Fruit fly (Drosophila melanogaster): ENCODE data around the gene Lamtor4.

Lamtor4 gene

DNA sequence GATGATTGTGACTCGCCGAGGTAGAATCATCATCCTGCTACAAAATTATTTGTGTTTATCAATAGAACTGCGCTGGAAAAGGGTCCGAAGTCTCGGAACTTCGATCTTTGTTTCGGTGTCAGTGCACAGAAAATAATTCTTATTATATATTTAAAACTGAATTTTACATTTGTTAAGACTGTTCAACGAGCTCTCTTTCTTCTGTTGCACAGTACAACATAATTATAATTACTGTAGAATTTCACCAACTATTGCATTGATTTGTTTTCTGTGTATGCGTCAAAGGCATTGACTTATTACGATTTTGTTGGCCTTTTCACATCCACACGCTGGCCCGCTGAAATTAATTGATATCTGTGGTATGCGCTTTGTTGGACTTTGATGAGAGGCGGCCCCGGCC is 33.2 kb upstream of the Lamtor4 start:
- TF ChIP-seq usp (GFP tag; optimal IDR thresholded peaks at IDR 0.05) (no peak), EcR (GFP tag; optimal IDR thresholded peaks at IDR 0.05) (no peak), pan (optimal IDR thresholded peaks at IDR 0.05) (no peak), psq (optimal IDR thresholded peaks at IDR 0.05) (no peak), Dll (optimal IDR thresholded peaks at IDR 0.05) (no peak), CG8478 (optimal IDR thresholded peaks at IDR 0.05) (no peak)

DNA sequence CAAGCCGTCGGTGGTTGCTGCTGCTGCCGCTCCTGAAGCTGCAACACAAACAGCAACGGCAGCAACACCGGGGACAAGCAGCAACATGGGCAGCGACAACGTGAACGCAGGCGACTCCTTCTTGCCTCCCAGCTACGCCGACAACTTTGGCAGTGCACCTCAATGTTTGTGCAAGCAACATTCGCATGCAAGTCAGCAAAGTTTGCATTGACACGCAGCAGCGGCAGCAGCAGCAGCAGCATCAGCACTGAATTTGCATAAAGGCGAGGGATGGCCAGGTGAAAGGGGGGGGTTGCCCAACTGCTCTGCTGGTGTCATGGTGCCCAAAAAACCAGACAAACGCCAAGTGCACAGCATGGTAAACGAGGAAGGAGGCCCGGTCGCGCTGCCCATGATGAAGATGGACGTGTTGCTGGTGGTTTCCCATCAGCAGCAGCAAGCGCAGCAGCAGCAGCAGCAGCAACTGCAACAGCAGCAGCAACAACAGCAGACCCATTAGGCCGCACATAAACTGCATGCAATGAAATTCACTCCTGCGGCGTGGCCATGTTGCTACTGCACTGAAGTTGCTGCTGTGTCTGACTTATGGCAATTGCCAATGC is 31.3 kb upstream of the Lamtor4 start:
- no peak for TF ChIP-seq usp (GFP tag; optimal IDR thresholded peaks at IDR 0.05)

DNA sequence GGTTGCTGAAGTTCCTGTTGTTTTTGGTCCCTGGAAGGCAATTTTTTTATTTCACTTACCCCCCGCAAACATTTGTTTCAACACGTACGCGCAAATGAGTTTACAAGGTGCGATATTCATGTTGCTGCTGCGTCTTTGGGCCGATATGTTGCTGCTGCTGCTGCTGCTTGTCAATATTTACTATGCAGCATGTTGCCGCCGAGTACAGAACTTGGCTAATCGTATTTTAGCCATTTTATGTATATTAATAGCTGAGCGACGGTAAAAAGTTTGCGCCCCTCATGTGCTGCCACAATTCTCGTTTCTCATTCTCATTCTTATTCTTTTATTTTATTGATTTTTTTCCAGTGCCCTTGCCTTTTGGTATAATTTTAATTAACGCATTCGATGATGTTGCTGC is 30.3 kb upstream of the Lamtor4 start:
- TF ChIP-seq CG8478 (optimal IDR thresholded peaks at IDR 0.05), result no peak
- TF ChIP-seq psq (optimal IDR thresholded peaks at IDR 0.05), result no peak
- TF ChIP-seq pan (optimal IDR thresholded peaks at IDR 0.05), result no peak
- TF ChIP-seq usp (GFP tag; optimal IDR thresholded peaks at IDR 0.05), result no peak
- no peak for TF ChIP-seq Dll (optimal IDR thresholded peaks at IDR 0.05)
- no peak for TF ChIP-seq EcR (GFP tag; optimal IDR thresholded peaks at IDR 0.05)

DNA sequence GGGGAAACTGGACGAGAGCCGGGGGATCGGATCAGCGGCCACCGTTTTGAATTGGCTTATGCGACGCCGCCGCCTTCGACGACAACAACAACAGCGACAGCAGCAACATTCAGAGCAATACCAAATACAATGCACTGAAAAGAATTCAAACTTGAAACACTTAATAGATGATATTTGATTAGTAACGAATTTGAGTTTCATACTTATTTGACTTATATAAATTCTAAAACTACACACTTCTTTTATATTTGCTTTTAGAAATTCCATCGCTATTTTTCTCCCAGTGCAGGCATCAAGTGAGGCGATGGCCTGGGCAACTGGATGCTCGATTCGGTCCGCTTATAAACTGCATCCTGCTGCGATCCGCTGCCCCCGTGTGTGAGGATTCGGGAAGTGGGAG is 28.7 kb upstream of the Lamtor4 start:
- TF ChIP-seq CG8478 (optimal IDR thresholded peaks at IDR 0.05) (no peak), psq (optimal IDR thresholded peaks at IDR 0.05) (no peak), Dll (optimal IDR thresholded peaks at IDR 0.05) (no peak), EcR (GFP tag; optimal IDR thresholded peaks at IDR 0.05) (no peak), pan (optimal IDR thresholded peaks at IDR 0.05) (no peak), usp (GFP tag; optimal IDR thresholded peaks at IDR 0.05) (no peak)

DNA sequence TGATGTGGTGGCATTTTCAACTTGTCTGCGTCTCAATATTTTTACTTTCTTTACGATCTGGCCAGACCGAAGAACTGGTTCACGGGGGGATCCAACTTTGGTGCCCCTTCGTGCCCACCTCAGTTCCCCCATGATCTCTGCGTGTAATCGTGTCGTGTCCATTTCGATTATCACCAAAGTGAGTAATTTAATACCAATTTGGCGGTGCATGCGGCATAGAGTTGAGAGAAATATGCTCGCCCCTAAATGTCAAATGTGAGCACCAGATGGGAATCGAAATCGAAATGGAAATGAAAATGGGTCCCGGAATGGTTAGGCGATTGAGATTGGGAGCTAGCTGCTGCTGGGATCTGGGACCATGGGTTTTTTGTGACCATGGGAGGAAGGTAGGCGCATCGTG is 25.4 kb upstream of the Lamtor4 start:
- no peak for TF ChIP-seq Dll (optimal IDR thresholded peaks at IDR 0.05)
- TF ChIP-seq pan (optimal IDR thresholded peaks at IDR 0.05), result no peak
- no peak for TF ChIP-seq usp (GFP tag; optimal IDR thresholded peaks at IDR 0.05)
- TF ChIP-seq psq (optimal IDR thresholded peaks at IDR 0.05), result no peak
- TF ChIP-seq EcR (GFP tag; optimal IDR thresholded peaks at IDR 0.05), result no peak
- no peak for TF ChIP-seq CG8478 (optimal IDR thresholded peaks at IDR 0.05)

DNA sequence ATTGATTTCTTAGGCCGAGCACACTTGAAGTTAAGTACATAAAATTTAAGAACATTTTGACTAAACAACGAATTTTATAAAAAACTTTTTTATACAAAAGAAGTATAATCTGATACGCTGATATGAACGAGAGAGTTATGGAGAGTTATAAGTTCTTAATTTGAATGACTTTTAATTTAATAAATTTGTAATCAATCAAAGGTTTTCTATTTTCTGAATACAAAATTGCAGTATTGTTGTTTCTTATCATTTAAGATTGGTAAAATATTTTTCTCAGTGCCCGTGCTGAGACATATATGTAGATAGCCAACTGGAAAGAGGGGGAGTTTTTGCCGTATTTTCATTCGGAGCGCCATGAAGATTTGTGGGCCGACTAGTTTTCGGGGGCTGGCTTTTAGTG is 23.6 kb upstream of the Lamtor4 start:
- TF ChIP-seq psq (optimal IDR thresholded peaks at IDR 0.05) (no peak), CG8478 (optimal IDR thresholded peaks at IDR 0.05) (no peak), Dll (optimal IDR thresholded peaks at IDR 0.05) (no peak), pan (optimal IDR thresholded peaks at IDR 0.05) (no peak), EcR (GFP tag; optimal IDR thresholded peaks at IDR 0.05) (no peak), usp (GFP tag; optimal IDR thresholded peaks at IDR 0.05) (no peak)

DNA sequence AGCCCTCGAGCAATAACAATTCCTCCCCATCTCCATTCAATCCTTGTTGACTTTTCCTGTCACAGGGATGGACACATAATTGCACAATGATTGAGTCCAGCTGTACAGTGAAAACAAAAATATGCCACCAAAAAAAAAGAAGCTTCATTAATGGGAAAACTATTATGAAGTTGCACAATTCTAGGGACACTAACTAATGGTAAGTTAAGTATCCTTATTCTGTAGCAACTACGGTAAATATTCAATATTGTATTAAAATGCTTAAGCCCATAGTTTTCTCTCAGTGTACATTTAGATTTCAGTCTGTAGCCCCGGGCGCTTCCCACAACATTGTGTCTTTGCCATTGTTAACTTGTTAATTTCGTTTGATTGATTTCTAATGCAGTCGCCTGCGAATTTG is 21.7 kb upstream of the Lamtor4 start:
- TF ChIP-seq Dll (optimal IDR thresholded peaks at IDR 0.05) (no peak), psq (optimal IDR thresholded peaks at IDR 0.05) (no peak)

DNA sequence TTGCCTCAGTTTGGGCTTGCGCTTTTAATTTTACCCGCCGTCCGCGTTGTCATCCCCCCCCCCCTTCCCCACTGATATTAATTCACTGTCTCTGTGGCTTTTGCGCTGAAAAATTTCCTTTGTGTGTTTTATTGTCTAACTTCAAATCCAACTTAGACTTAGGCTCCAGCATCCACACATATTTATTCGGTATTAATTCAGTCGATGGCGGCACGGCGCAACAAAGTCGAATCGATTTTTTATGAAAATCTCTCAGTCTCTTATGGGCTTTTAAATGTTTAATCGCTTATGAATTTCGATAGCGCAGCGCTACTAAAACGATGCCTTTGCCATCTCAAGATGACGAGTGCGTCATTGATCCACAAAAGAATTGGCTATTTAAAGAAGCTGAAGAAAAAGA is 20.7 kb upstream of the Lamtor4 start:
- TF ChIP-seq CG8478 (optimal IDR thresholded peaks at IDR 0.05), result no peak
- no peak for TF ChIP-seq pan (optimal IDR thresholded peaks at IDR 0.05)
- TF ChIP-seq EcR (GFP tag; optimal IDR thresholded peaks at IDR 0.05), result no peak
- no peak for TF ChIP-seq usp (GFP tag; optimal IDR thresholded peaks at IDR 0.05)
- no peak for TF ChIP-seq psq (optimal IDR thresholded peaks at IDR 0.05)
- TF ChIP-seq Dll (optimal IDR thresholded peaks at IDR 0.05), result no peak

DNA sequence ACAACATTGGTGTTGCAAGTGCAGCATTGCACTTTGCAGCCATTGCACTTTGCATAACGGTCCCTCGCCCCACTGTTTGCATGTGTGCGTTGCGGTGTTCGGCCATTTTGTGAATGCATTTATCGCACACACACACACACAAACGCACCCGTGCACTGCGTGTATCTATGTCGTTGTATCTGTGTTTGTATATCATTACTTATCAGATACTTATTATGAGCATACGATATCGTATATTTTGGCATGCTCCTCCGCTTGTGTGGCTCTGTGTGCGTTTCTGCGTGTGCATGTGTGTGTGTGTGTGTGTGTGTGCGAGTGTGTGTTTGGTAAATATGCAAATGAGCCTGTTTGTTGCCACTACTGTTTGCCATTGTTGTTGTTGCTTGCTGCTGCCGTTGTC is 19.8 kb upstream of the Lamtor4 start:
- TF ChIP-seq usp (GFP tag; optimal IDR thresholded peaks at IDR 0.05), result no peak

DNA sequence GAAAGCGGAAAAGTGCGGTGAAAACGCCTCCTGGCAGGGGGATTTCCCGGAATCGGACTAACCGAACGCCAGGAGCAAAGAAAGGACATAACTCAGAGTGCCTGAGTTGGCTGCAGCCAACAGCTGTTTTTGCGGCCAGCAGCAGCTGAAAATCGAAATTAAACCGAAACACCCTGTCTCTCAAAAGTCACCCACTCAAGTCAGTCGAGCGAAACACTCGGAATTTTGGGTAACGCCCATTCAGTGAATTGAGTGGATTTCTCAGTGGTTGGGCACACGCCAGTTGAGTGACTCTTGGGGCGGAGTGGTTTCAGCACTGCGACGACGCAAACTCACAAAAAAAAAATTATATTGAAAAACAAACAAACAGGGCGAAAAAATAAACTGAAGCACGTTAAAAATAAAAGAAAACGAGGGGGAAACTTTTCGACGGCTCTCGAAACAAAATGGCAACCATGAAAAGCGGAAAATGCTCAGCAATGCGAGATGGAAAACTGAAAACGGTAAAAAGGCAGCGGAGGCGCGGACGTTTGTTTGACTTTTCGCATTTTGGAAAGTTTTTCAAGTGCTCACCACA is 17.9 kb upstream of the Lamtor4 start:
- TF ChIP-seq Dll (optimal IDR thresholded peaks at IDR 0.05) (no peak), pan (optimal IDR thresholded peaks at IDR 0.05) (no peak), usp (GFP tag; optimal IDR thresholded peaks at IDR 0.05) (no peak), psq (optimal IDR thresholded peaks at IDR 0.05) (no peak), CG8478 (optimal IDR thresholded peaks at IDR 0.05) (no peak), EcR (GFP tag; optimal IDR thresholded peaks at IDR 0.05) (no peak)

DNA sequence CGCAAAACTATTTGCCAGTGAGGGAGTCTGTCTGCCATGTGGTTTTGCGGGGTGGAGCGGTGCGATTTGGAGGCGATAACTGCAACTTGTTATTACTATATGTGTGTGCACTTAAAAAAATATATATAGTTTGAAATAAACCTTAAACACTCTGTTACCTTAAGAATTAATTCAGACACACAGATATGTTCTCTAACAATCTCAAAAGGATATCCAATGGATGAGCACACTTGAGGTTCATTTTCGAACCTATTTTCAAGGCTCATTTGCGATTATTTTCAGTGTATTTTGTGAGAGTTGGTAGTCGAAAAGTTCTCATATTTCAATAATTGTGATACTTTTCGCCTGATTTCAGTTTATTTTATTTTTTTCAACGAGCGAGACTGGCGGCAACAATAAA is 14.7 kb upstream of the Lamtor4 start:
- no peak for TF ChIP-seq pan (optimal IDR thresholded peaks at IDR 0.05)
- no peak for TF ChIP-seq psq (optimal IDR thresholded peaks at IDR 0.05)
- TF ChIP-seq usp (GFP tag; optimal IDR thresholded peaks at IDR 0.05), result no peak
- no peak for TF ChIP-seq CG8478 (optimal IDR thresholded peaks at IDR 0.05)
- no peak for TF ChIP-seq Dll (optimal IDR thresholded peaks at IDR 0.05)
- no peak for TF ChIP-seq EcR (GFP tag; optimal IDR thresholded peaks at IDR 0.05)

DNA sequence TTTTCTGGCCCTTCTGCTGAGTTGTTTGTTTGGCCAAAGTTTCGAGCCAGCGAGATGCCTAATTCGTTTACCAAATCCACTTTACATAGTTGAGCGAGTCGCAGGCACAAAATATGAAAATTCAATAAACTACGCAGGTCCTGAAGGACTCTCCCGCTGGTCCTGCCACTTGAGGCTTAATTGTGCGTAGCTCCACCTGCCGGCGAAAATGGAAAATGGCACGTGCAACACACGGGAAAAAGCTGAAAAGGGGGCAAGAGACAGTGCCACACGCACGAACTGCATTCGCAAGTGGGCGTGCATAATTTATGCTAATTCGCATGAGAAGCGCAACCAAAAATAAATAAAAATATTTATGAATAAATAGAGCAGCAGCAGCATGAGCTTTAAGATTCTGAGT is 10.8 kb upstream of the Lamtor4 start:
- no peak for TF ChIP-seq pan (optimal IDR thresholded peaks at IDR 0.05)
- TF ChIP-seq CG8478 (optimal IDR thresholded peaks at IDR 0.05), result no peak
- no peak for TF ChIP-seq EcR (GFP tag; optimal IDR thresholded peaks at IDR 0.05)
- no peak for TF ChIP-seq Dll (optimal IDR thresholded peaks at IDR 0.05)
- no peak for TF ChIP-seq usp (GFP tag; optimal IDR thresholded peaks at IDR 0.05)
- no peak for TF ChIP-seq psq (optimal IDR thresholded peaks at IDR 0.05)

DNA sequence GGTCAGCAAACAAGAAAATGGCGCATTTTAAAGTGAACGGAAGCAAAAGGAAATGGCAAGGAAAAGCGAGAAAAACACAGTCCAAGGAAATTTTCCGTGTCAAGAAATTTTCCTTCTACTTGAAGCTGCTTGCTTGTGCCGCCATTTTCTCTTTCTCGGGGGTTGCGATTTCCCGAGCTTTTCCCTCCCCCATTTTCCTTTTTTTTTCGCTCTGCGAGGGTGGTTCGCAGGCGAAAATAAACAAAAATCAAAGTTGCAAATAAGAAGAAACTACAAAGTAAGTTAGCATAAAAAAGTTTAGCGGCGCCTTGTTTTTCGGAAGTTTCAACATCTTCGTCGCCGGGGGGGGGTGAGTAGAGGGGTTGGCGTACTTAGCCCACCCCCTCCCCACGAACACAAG is 9.3 kb upstream of the Lamtor4 start:
- TF ChIP-seq EcR (GFP tag; optimal IDR thresholded peaks at IDR 0.05) (no peak), usp (GFP tag; optimal IDR thresholded peaks at IDR 0.05) (no peak), psq (optimal IDR thresholded peaks at IDR 0.05) (no peak)
